Worm (Caenorhabditis elegans) whole organism, late embryonic: Measurements from ENCODE around the gene F32D8.5.

Experiments
- C38D4.7 ChIP-seq: fragments of 200-800 bp; sonication (Bioruptor generic); optimal IDR thresholded peaks from 2 replicates; lab custom pipeline; 2018; ENCODE audit warnings: mild to moderate bottlenecking, missing genetic modification characterization, moderate library complexity, missing compliant biosample characterization
- F13H6.1 ChIP-seq: sonication (generic microtip); optimal IDR thresholded peaks from 2 replicates; lab custom pipeline; 2016; ENCODE audit warnings: missing genetic modification characterization, missing compliant biosample characterization
- K02D7.2 ChIP-seq: sonication (generic microtip); optimal IDR thresholded peaks from 2 replicates; lab custom pipeline; 2017; ENCODE audit warnings: mild to moderate bottlenecking, missing genetic modification characterization, missing compliant biosample characterization
- ahr-1 ChIP-seq: sonication (generic microtip); optimal IDR thresholded peaks from 2 replicates; lab custom pipeline; 2016; ENCODE audit warnings: missing genetic modification characterization, missing compliant biosample characterization
- ama-1 ChIP-seq: fragments of 150-350 bp; optimal IDR thresholded peaks from 2 replicates; lab custom pipeline; 2014
- ceh-14 ChIP-seq: sonication (generic microtip); optimal IDR thresholded peaks from 2 replicates; lab custom pipeline; 2016; ENCODE audit warnings: missing genotype, missing genetic modification characterization, missing compliant biosample characterization
- ceh-18 ChIP-seq: sonication (generic microtip); optimal IDR thresholded peaks from 2 replicates; lab custom pipeline; 2016; ENCODE audit warnings: missing genetic modification characterization, missing compliant biosample characterization
- ceh-19 ChIP-seq: fragments of 200-800 bp; sonication (Bioruptor generic); optimal IDR thresholded peaks from 2 replicates; lab custom pipeline; 2018; ENCODE audit warnings: mild to moderate bottlenecking, missing genetic modification characterization, missing compliant biosample characterization
- ceh-22 ChIP-seq: sonication (generic microtip); optimal IDR thresholded peaks from 2 replicates; lab custom pipeline; 2017; ENCODE audit warnings: missing biosample characterization, missing genetic modification characterization
- ceh-24 ChIP-seq: sonication (generic microtip); optimal IDR thresholded peaks from 2 replicates; lab custom pipeline; 2016; ENCODE audit warnings: mild to moderate bottlenecking, missing genetic modification characterization, missing compliant biosample characterization
- ceh-31 ChIP-seq: sonication (generic microtip); optimal IDR thresholded peaks from 2 replicates; lab custom pipeline; 2016; ENCODE audit warnings: missing genetic modification characterization, missing compliant biosample characterization
- ceh-45 ChIP-seq: fragments of 200-800 bp; sonication (Bioruptor generic); IDR thresholded peaks from 2 replicates; pipeline ENCODE4 v1.3.6; 2022; ENCODE audit warnings: missing genetic modification reagents, missing genetic modification characterization, missing compliant biosample characterization
- ceh-48 ChIP-seq: sonication (generic microtip); optimal IDR thresholded peaks from 2 replicates; lab custom pipeline; 2016; ENCODE audit warnings: missing genetic modification characterization, inconsistent platforms, missing compliant biosample characterization
- ceh-6 ChIP-seq: fragments of 200-800 bp; sonication (Bioruptor generic); optimal IDR thresholded peaks from 2 replicates; lab custom pipeline; 2018; ENCODE audit warnings: mild to moderate bottlenecking, missing genetic modification characterization, missing compliant biosample characterization
- che-1 ChIP-seq: sonication (generic microtip); optimal IDR thresholded peaks from 2 replicates; lab custom pipeline; 2016; ENCODE audit warnings: mild to moderate bottlenecking, missing genetic modification characterization, missing compliant biosample characterization
- elt-2 ChIP-seq: sonication (generic microtip); optimal IDR thresholded peaks from 2 replicates; lab custom pipeline; 2016; ENCODE audit warnings: missing genetic modification reagents, missing genetic modification characterization, missing compliant biosample characterization
- ets-4 ChIP-seq: sonication (generic microtip); optimal IDR thresholded peaks from 2 replicates; lab custom pipeline; 2016; ENCODE audit warnings: missing genetic modification characterization, missing compliant biosample characterization
- fax-1 ChIP-seq: sonication (generic microtip); optimal IDR thresholded peaks from 2 replicates; lab custom pipeline; 2016; ENCODE audit warnings: missing genotype, missing genetic modification characterization, missing compliant biosample characterization
- fkh-10 ChIP-seq: fragments of 150-350 bp; optimal IDR thresholded peaks from 2 replicates; lab custom pipeline; 2014; ENCODE audit warnings: missing biosample characterization, missing genetic modification reagents, missing genetic modification characterization
- hlh-13 ChIP-seq: fragments of 200-800 bp; sonication (Bioruptor generic); optimal IDR thresholded peaks from 2 replicates; lab custom pipeline; 2018; ENCODE audit warnings: mild to moderate bottlenecking, missing genetic modification characterization, missing compliant biosample characterization
- hlh-15 ChIP-seq: sonication (generic microtip); optimal IDR thresholded peaks from 2 replicates; lab custom pipeline; 2016; ENCODE audit warnings: missing genetic modification characterization, missing compliant biosample characterization
- hlh-30 ChIP-seq: sonication (generic microtip); optimal IDR thresholded peaks from 2 replicates; lab custom pipeline; 2017; ENCODE audit warnings: antibody characterized with exemption, missing genetic modification characterization, missing compliant biosample characterization; ENCODE audit not compliant: insufficient read depth
- hlh-6 ChIP-seq: sonication (generic microtip); optimal IDR thresholded peaks from 2 replicates; lab custom pipeline; 2016; ENCODE audit warnings: missing genotype, missing genetic modification characterization, missing compliant biosample characterization
- lim-6 ChIP-seq: sonication (generic microtip); optimal IDR thresholded peaks from 2 replicates; lab custom pipeline; 2016; ENCODE audit warnings: missing genetic modification characterization, missing compliant biosample characterization
- madf-2 ChIP-seq: sonication (generic microtip); optimal IDR thresholded peaks from 2 replicates; lab custom pipeline; 2017; ENCODE audit warnings: missing genetic modification characterization, missing compliant biosample characterization
- nhr-11 ChIP-seq: fragments of 150-350 bp; optimal IDR thresholded peaks from 2 replicates; lab custom pipeline; 2014; ENCODE audit warnings: missing biosample characterization, missing genetic modification characterization
- nhr-232 ChIP-seq: sonication (generic microtip); optimal IDR thresholded peaks from 2 replicates; lab custom pipeline; 2016; ENCODE audit warnings: missing genetic modification characterization, missing compliant biosample characterization
- odd-2 ChIP-seq: sonication (generic microtip); optimal IDR thresholded peaks from 2 replicates; lab custom pipeline; 2017; ENCODE audit warnings: antibody characterized with exemption, mild to moderate bottlenecking, missing genetic modification characterization, missing compliant biosample characterization
- pag-3 ChIP-seq: sonication (generic microtip); optimal IDR thresholded peaks from 2 replicates; lab custom pipeline; 2016; ENCODE audit warnings: missing compliant biosample characterization, missing genetic modification characterization, borderline replicate concordance
- pat-9 ChIP-seq: fragments of 200-800 bp; sonication (Bioruptor generic); optimal IDR thresholded peaks from 2 replicates; lab custom pipeline; 2018; ENCODE audit warnings: mild to moderate bottlenecking, missing genetic modification characterization, moderate library complexity, missing compliant biosample characterization
- pha-2 ChIP-seq: sonication (generic microtip); optimal IDR thresholded peaks from 2 replicates; lab custom pipeline; 2017; ENCODE audit warnings: mild to moderate bottlenecking, missing genetic modification characterization, missing compliant biosample characterization
- pha-4 ChIP-seq: fragments of 150-350 bp; optimal IDR thresholded peaks from 2 replicates; lab custom pipeline; 2018; ENCODE audit warnings: missing biosample characterization, missing genetic modification reagents, missing genetic modification characterization
- pqm-1 ChIP-seq: sonication (generic microtip); optimal IDR thresholded peaks from 2 replicates; lab custom pipeline; 2016; ENCODE audit warnings: missing genetic modification characterization, missing compliant biosample characterization
- pros-1 ChIP-seq: fragments of 150-350 bp; optimal IDR thresholded peaks from 2 replicates; lab custom pipeline; 2014; ENCODE audit warnings: missing biosample characterization, missing genetic modification reagents, missing genetic modification characterization
- ref-2 ChIP-seq: sonication (generic microtip); optimal IDR thresholded peaks from 2 replicates; lab custom pipeline; 2016; ENCODE audit warnings: missing genetic modification characterization, missing compliant biosample characterization
- rnt-1 ChIP-seq: sonication (generic microtip); optimal IDR thresholded peaks from 2 replicates; lab custom pipeline; 2016; ENCODE audit warnings: missing genetic modification characterization, missing compliant biosample characterization
- sdc-2 ChIP-seq: sonication (generic microtip); optimal IDR thresholded peaks from 2 replicates; lab custom pipeline; 2016; ENCODE audit warnings: missing genotype, missing genetic modification characterization, missing compliant biosample characterization
- sox-4 ChIP-seq: sonication (generic microtip); optimal IDR thresholded peaks from 2 replicates; lab custom pipeline; 2017; ENCODE audit warnings: mild to moderate bottlenecking, missing genetic modification characterization, inconsistent platforms, missing compliant biosample characterization
- syd-9 ChIP-seq: sonication (generic microtip); optimal IDR thresholded peaks from 2 replicates; lab custom pipeline; 2016; ENCODE audit warnings: mild to moderate bottlenecking, missing genetic modification characterization, moderate library complexity, missing compliant biosample characterization
- tbx-2 ChIP-seq: sonication (generic microtip); optimal IDR thresholded peaks from 2 replicates; lab custom pipeline; 2016; ENCODE audit warnings: missing genetic modification characterization, missing compliant biosample characterization
- unc-3 ChIP-seq, 2 experiments: fragments of 200-800 bp in 1 of 2; sonication (Bioruptor generic) in 1 of 2; sonication (generic microtip) in 1 of 2; conservative IDR thresholded peaks in 1 of 2; optimal IDR thresholded peaks in 1 of 2; 2 replicates each; pipeline versions ENCODE4 v1.3.6 to Lab custom; 2016 to 2022; ENCODE audit warnings: missing compliant biosample characterization in 2 of 2, missing genetic modification characterization in 2 of 2, missing genetic modification reagents in 1 of 2
- zip-5 ChIP-seq: sonication (generic microtip); optimal IDR thresholded peaks from 2 replicates; lab custom pipeline; 2016; ENCODE audit warnings: missing genetic modification characterization, missing compliant biosample characterization
- ztf-16 ChIP-seq: sonication (generic microtip); optimal IDR thresholded peaks from 2 replicates; lab custom pipeline; 2017; ENCODE audit warnings: missing genetic modification characterization, missing compliant biosample characterization

Gene F32D8.5

ce11 chrV:10862457-10863097 is 32.0 kb upstream of the F32D8.5 start:
- TF ChIP-seq ceh-22 (tag; lab: Kevin White, UChicago) (no peak), nhr-11 (tag; lab: Kevin White, UChicago) (no peak), tbx-2 (no peak), pag-3 (tag; lab: Kevin White, UChicago) (no peak), pha-2 (tag; lab: Kevin White, UChicago) (no peak), elt-2 (tag; lab: Kevin White, UChicago) (no peak), rnt-1 (no peak), ceh-19 (GFP tag; lab: Kevin White, UChicago) (no peak), unc-3 (GFP tag; conservative IDR thresholded peaks at IDR 0.05; lab: Robert Waterston, UW) (no peak), unc-3 (tag; optimal IDR thresholded peaks at IDR 0.05; lab: Kevin White, UChicago) (no peak), nhr-232 (tag; lab: Kevin White, UChicago) (no peak), ceh-24 (tag; lab: Kevin White, UChicago) (no peak), pat-9 (tag; lab: Kevin White, UChicago) (no peak), sox-4 (tag; lab: Kevin White, UChicago) (no peak), F13H6.1 (tag; lab: Kevin White, UChicago) (no peak), ceh-14 (tag; lab: Kevin White, UChicago) (no peak)

ce11 chrV:10865599-10865998 is 29.0 kb upstream of the F32D8.5 start, which contains the start of gene saeg-1:
Gene saeg-1 (minus strand): TSS chrV:10865699.
- TF ChIP-seq C38D4.7 (no peak), lim-6 (no peak)

- TF ChIP-seq ceh-48 (tag; lab: Kevin White, UChicago) (no peak), hlh-30 (peak; percentile 42)
Measured at ce11 chrV:10867586-10867985, 27.0 kb upstream of the F32D8.5 start.

- TF ChIP-seq ceh-22 (tag; lab: Kevin White, UChicago) (no peak), ref-2 (no peak), zip-5 (tag; lab: Kevin White, UChicago) (no peak), ztf-16 (tag; lab: Kevin White, UChicago) (no peak), sdc-2 (tag; lab: Kevin White, UChicago) (no peak), ahr-1 (no peak)
Measured at ce11 chrV:10870050-10870449, 24.6 kb upstream of the F32D8.5 start.

ce11 chrV:10871457-10871861 is 23.1 kb upstream of the F32D8.5 start:
- TF ChIP-seq F13H6.1 (tag; lab: Kevin White, UChicago) (peak; percentile 3), odd-2 (tag; lab: Kevin White, UChicago) (no peak), syd-9 (tag; lab: Kevin White, UChicago) (no peak), ama-1 (lab: Kevin White, UChicago) (no peak), ceh-6 (GFP tag; lab: Kevin White, UChicago) (no peak), hlh-6 (tag; lab: Kevin White, UChicago) (no peak), pros-1 (tag; lab: Kevin White, UChicago) (peak; percentile 12), ceh-14 (tag; lab: Kevin White, UChicago) (peak; percentile 35), zip-5 (tag; lab: Kevin White, UChicago) (no peak), ceh-31 (tag; lab: Kevin White, UChicago) (peak; percentile 58), ceh-45 (no peak), ahr-1 (no peak), pqm-1 (no peak), nhr-11 (tag; lab: Kevin White, UChicago) (no peak), tbx-2 (peak; percentile 20), ceh-18 (tag; lab: Kevin White, UChicago) (peak; percentile 81), fax-1 (no peak), ets-4 (tag; lab: Kevin White, UChicago) (no peak), che-1 (tag; lab: Kevin White, UChicago) (no peak), C38D4.7 (no peak), hlh-15 (tag; lab: Kevin White, UChicago) (no peak), hlh-13 (no peak), pha-4 (tag; lab: Kevin White, UChicago) (no peak), sdc-2 (tag; lab: Kevin White, UChicago) (peak; percentile 22), K02D7.2 (tag; lab: Kevin White, UChicago) (no peak), hlh-30 (peak; percentile 45), madf-2 (tag; lab: Kevin White, UChicago) (no peak), fkh-10 (GFP tag; lab: Kevin White, UChicago) (peak; percentile 17), sox-4 (tag; lab: Kevin White, UChicago) (no peak), nhr-232 (tag; lab: Kevin White, UChicago) (no peak)
